Fruit fly (Drosophila melanogaster) whole organism, embryonic: ENCODE results near the gene inaE.

Experiments
- CG10267 ChIP-seq: fragments of 200-800 bp; sonication (Bioruptor generic); optimal IDR thresholded peaks from 2 replicates; lab custom pipeline; 2018; ENCODE audit warnings: missing biosample characterization, mild to moderate bottlenecking, missing genetic modification characterization, moderate library complexity
- CG10543 ChIP-seq: fragments of 200-800 bp; sonication (Bioruptor generic); optimal IDR thresholded peaks from 3 replicates; lab custom pipeline; 2017; ENCODE audit warnings: missing biosample characterization, mild to moderate bottlenecking, missing genetic modification characterization, moderate library complexity
- CG11247 ChIP-seq: fragments of 200-800 bp; sonication (Bioruptor generic); IDR thresholded peaks from 2 replicates; pipeline ENCODE4 v1.3.6; 2022; ENCODE audit warnings: missing biosample characterization, missing genetic modification characterization
- CG11504 ChIP-seq: fragments of 200-800 bp; sonication (Bioruptor generic); optimal IDR thresholded peaks from 3 replicates; lab custom pipeline; 2019; ENCODE audit warnings: missing biosample characterization, mild to moderate bottlenecking, missing genetic modification characterization, moderate library complexity
- CG12299 ChIP-seq: fragments of 200-800 bp; sonication (Bioruptor generic); optimal IDR thresholded peaks from 2 replicates; lab custom pipeline; 2018; ENCODE audit warnings: missing biosample characterization, mild to moderate bottlenecking, missing genetic modification characterization
- CG12744 ChIP-seq: fragments of 200-800 bp; sonication (Bioruptor generic); optimal IDR thresholded peaks from 2 replicates; lab custom pipeline; 2016; ENCODE audit warnings: missing biosample characterization, missing genetic modification characterization
- CG13624 ChIP-seq: fragments of 200-800 bp; sonication (Bioruptor generic); optimal IDR thresholded peaks from 2 replicates; lab custom pipeline; 2016; ENCODE audit warnings: missing biosample characterization, missing genetic modification characterization
- CG15514 ChIP-seq: fragments of 200-800 bp; sonication (Bioruptor generic); optimal IDR thresholded peaks from 3 replicates; lab custom pipeline; 2017; ENCODE audit warnings: missing biosample characterization, missing genetic modification characterization, mild to moderate bottlenecking, moderate library complexity, missing genetic modification reagents
- CG1603 ChIP-seq: fragments of 200-800 bp; sonication (Bioruptor generic); optimal IDR thresholded peaks from 2 replicates; lab custom pipeline; 2019; ENCODE audit warnings: missing biosample characterization, mild to moderate bottlenecking, missing genetic modification characterization, moderate library complexity
- CG1647 ChIP-seq: fragments of 200-800 bp; sonication (Bioruptor generic); optimal IDR thresholded peaks from 3 replicates; lab custom pipeline; 2016; ENCODE audit warnings: missing biosample characterization, missing genetic modification characterization
- CG16779 ChIP-seq: fragments of 200-800 bp; sonication (Bioruptor generic); IDR thresholded peaks from 2 replicates; pipeline ENCODE4 v1.3.6; 2022; ENCODE audit warnings: missing biosample characterization, missing genetic modification characterization
- CG17186 ChIP-seq: fragments of 200-800 bp; sonication (Bioruptor generic); optimal IDR thresholded peaks from 3 replicates; lab custom pipeline; 2017; ENCODE audit warnings: missing biosample characterization, missing genetic modification reagents, missing genetic modification characterization
- CG17385 ChIP-seq: fragments of 200-800 bp; sonication (Bioruptor generic); optimal IDR thresholded peaks from 3 replicates; lab custom pipeline; 2018; ENCODE audit warnings: missing biosample characterization, mild to moderate bottlenecking, missing genetic modification characterization
- CG18476 ChIP-seq: fragments of 200-800 bp; sonication (Bioruptor generic); optimal IDR thresholded peaks from 2 replicates; lab custom pipeline; 2016; ENCODE audit warnings: missing biosample characterization, mild to moderate bottlenecking, missing genetic modification characterization
- CG18599 ChIP-seq: fragments of 200-800 bp; sonication (Bioruptor generic); optimal IDR thresholded peaks from 3 replicates; lab custom pipeline; 2017; ENCODE audit warnings: missing biosample characterization, missing genetic modification characterization, mild to moderate bottlenecking, moderate library complexity, missing genetic modification reagents
- CG2120 ChIP-seq: fragments of 200-800 bp; sonication (Bioruptor generic); optimal IDR thresholded peaks from 3 replicates; lab custom pipeline; 2016; ENCODE audit warnings: missing biosample characterization, missing genetic modification characterization
- CG2678 ChIP-seq: fragments of 200-800 bp; sonication (Bioruptor generic); optimal IDR thresholded peaks from 3 replicates; lab custom pipeline; 2019; ENCODE audit warnings: missing biosample characterization, mild to moderate bottlenecking, missing genetic modification characterization, moderate library complexity
- CG30403 ChIP-seq: fragments of 200-800 bp; sonication (Bioruptor generic); optimal IDR thresholded peaks from 3 replicates; lab custom pipeline; 2016; ENCODE audit warnings: missing biosample characterization, missing genetic modification characterization
- CG3847 ChIP-seq: fragments of 200-800 bp; sonication (Bioruptor generic); IDR thresholded peaks from 2 replicates; pipeline ENCODE4 v1.3.6; 2022; ENCODE audit warnings: missing biosample characterization, missing genetic modification characterization
- CG4282 ChIP-seq: fragments of 200-800 bp; sonication (Bioruptor generic); optimal IDR thresholded peaks from 2 replicates; lab custom pipeline; 2016; ENCODE audit warnings: missing biosample characterization, missing genetic modification characterization
- CG4424 ChIP-seq: fragments of 200-800 bp; sonication (Bioruptor generic); optimal IDR thresholded peaks from 3 replicates; lab custom pipeline; 2016; ENCODE audit warnings: missing biosample characterization, missing genetic modification characterization
- CG6254 ChIP-seq: fragments of 200-800 bp; sonication (Bioruptor generic); optimal IDR thresholded peaks from 3 replicates; lab custom pipeline; 2017; ENCODE audit warnings: mild to moderate bottlenecking, missing biosample characterization, missing genetic modification reagents, missing genetic modification characterization
- CG8290 ChIP-seq, 3 experiments: fragments of 200-800 bp; sonication (Bioruptor generic); optimal IDR thresholded peaks; 2 replicates each; lab custom pipeline; 2016 to 2019; ENCODE audit warnings: missing biosample characterization in 3 of 3, missing genetic modification characterization in 3 of 3, mild to moderate bottlenecking in 2 of 3, moderate library complexity in 1 of 3
- CG9437 ChIP-seq: fragments of 200-800 bp; sonication (Bioruptor generic); optimal IDR thresholded peaks from 2 replicates; lab custom pipeline; 2018; ENCODE audit warnings: missing biosample characterization, mild to moderate bottlenecking, missing genetic modification characterization
- CG9797 ChIP-seq: fragments of 200-800 bp; sonication (Bioruptor generic); optimal IDR thresholded peaks from 3 replicates; lab custom pipeline; 2018; ENCODE audit warnings: missing biosample characterization, mild to moderate bottlenecking, missing genetic modification characterization
- CG9932 ChIP-seq: fragments of 200-800 bp; sonication (Bioruptor generic); IDR thresholded peaks from 2 replicates; pipeline ENCODE4 v1.3.6; 2022; ENCODE audit warnings: missing biosample characterization, missing genetic modification characterization
- Dp ChIP-seq: fragments of 200-800 bp; sonication (Bioruptor generic); optimal IDR thresholded peaks from 2 replicates; lab custom pipeline; 2018; ENCODE audit warnings: missing biosample characterization, mild to moderate bottlenecking, missing genetic modification characterization, moderate library complexity
- Ets97D ChIP-seq: fragments of 200-800 bp; sonication (Bioruptor generic); optimal IDR thresholded peaks from 3 replicates; lab custom pipeline; 2016; ENCODE audit warnings: missing biosample characterization, missing genetic modification characterization
- HmgZ ChIP-seq: fragments of 200-800 bp; sonication (Bioruptor generic); optimal IDR thresholded peaks from 2 replicates; lab custom pipeline; 2018; ENCODE audit warnings: missing biosample characterization, mild to moderate bottlenecking, missing genetic modification characterization
- Jarid2 ChIP-seq: fragments of 200-800 bp; sonication (Bioruptor generic); optimal IDR thresholded peaks from 3 replicates; lab custom pipeline; 2017; ENCODE audit warnings: mild to moderate bottlenecking, missing biosample characterization, missing genetic modification reagents, missing genetic modification characterization
- Myb ChIP-seq: fragments of 200-800 bp; sonication (Bioruptor generic); optimal IDR thresholded peaks from 2 replicates; lab custom pipeline; 2016; ENCODE audit warnings: missing biosample characterization, missing genetic modification characterization
- Rx ChIP-seq: fragments of 200-800 bp; sonication (Bioruptor generic); IDR thresholded peaks from 2 replicates; pipeline ENCODE4 v1.3.6; 2022; ENCODE audit warnings: missing biosample characterization, missing genetic modification characterization
- Sry-δ ChIP-seq: fragments of 200-800 bp; sonication (Bioruptor generic); optimal IDR thresholded peaks from 2 replicates; lab custom pipeline; 2016; ENCODE audit warnings: missing biosample characterization, missing genetic modification characterization
- dpn ChIP-seq, 2 experiments: fragments of 200-800 bp; sonication (Bioruptor generic); optimal IDR thresholded peaks; 3 replicates each; lab custom pipeline; 2016; ENCODE audit warnings: missing biosample characterization in 2 of 2, missing genetic modification characterization in 2 of 2
- ewg ChIP-seq: fragments of 200-800 bp; sonication (Bioruptor generic); optimal IDR thresholded peaks from 3 replicates; lab custom pipeline; 2017; ENCODE audit warnings: mild to moderate bottlenecking, missing biosample characterization, missing genetic modification reagents, missing genetic modification characterization
- hbn ChIP-seq: fragments of 200-800 bp; sonication (Bioruptor generic); IDR thresholded peaks from 2 replicates; pipeline ENCODE4 v1.3.6; 2022; ENCODE audit warnings: missing biosample characterization, missing genetic modification characterization; ENCODE audit not compliant: partially characterized antibody
- hkb ChIP-seq, 2 experiments: fragments of 200-800 bp in 1 of 2; fragments of >200 bp in 1 of 2; sonication (Bioruptor generic) in 1 of 2; IDR thresholded peaks in 1 of 2; optimal IDR thresholded peaks in 1 of 2; 2 replicates each; pipeline versions ENCODE4 v1.3.6 to Lab custom; 2017 to 2022; ENCODE audit warnings: missing biosample characterization in 1 of 2, missing genetic modification characterization in 1 of 2
- lbe ChIP-seq: fragments of 200-800 bp; sonication (Bioruptor generic); optimal IDR thresholded peaks from 2 replicates; lab custom pipeline; 2016; ENCODE audit warnings: missing biosample characterization, mild to moderate bottlenecking, missing genetic modification characterization
- nom ChIP-seq: fragments of 200-800 bp; sonication (Bioruptor generic); optimal IDR thresholded peaks from 2 replicates; lab custom pipeline; 2017; ENCODE audit warnings: missing biosample characterization, missing genetic modification characterization, mild to moderate bottlenecking, moderate library complexity, missing genetic modification reagents
- onecut ChIP-seq: fragments of 200-800 bp; sonication (Bioruptor generic); IDR thresholded peaks from 2 replicates; pipeline ENCODE4 v1.3.6; 2022; ENCODE audit warnings: missing biosample characterization, missing genetic modification characterization
- pita ChIP-seq: fragments of 200-800 bp; sonication (Bioruptor generic); optimal IDR thresholded peaks from 2 replicates; lab custom pipeline; 2017; ENCODE audit warnings: missing biosample characterization, mild to moderate bottlenecking, missing genetic modification characterization
- ranshi ChIP-seq: fragments of 200-800 bp; sonication (Bioruptor generic); IDR thresholded peaks from 2 replicates; pipeline ENCODE4 v1.3.6; 2022; ENCODE audit warnings: missing biosample characterization, missing genetic modification characterization
- sens ChIP-seq: fragments of 200-800 bp; sonication (Bioruptor generic); peaks from one replicate; lab custom pipeline; 2016; ENCODE audit warnings: missing biosample characterization, missing genetic modification characterization
- stwl ChIP-seq: fragments of 200-800 bp; sonication (Bioruptor generic); optimal IDR thresholded peaks from 3 replicates; lab custom pipeline; 2018; ENCODE audit warnings: missing biosample characterization, mild to moderate bottlenecking, missing genetic modification characterization, moderate library complexity
- tll ChIP-seq, 2 experiments: fragments of 200-800 bp in 1 of 2; fragments of >200 bp in 1 of 2; sonication (Bioruptor generic) in 1 of 2; optimal IDR thresholded peaks; 2 replicates each; lab custom pipeline; 2017 to 2019; ENCODE audit warnings: missing biosample characterization in 2 of 2, missing genetic modification characterization in 2 of 2, mild to moderate bottlenecking in 1 of 2, moderate library complexity in 1 of 2
- trem ChIP-seq: fragments of 200-800 bp; optimal IDR thresholded peaks from 3 replicates; lab custom pipeline; 2019; ENCODE audit warnings: missing biosample characterization, mild to moderate bottlenecking, missing genetic modification characterization, moderate library complexity
- vfl ChIP-seq: fragments of 200-800 bp; sonication (Bioruptor generic); optimal IDR thresholded peaks from 2 replicates; lab custom pipeline; 2016; ENCODE audit warnings: missing biosample characterization, missing genetic modification characterization
- zen2 ChIP-seq: fragments of 200-800 bp; sonication (Bioruptor generic); IDR thresholded peaks from 3 replicates; pipeline ENCODE4 v1.3.6; 2022; ENCODE audit warnings: missing biosample characterization, missing genetic modification characterization; ENCODE audit not compliant: partially characterized antibody

Gene inaE

DNA sequence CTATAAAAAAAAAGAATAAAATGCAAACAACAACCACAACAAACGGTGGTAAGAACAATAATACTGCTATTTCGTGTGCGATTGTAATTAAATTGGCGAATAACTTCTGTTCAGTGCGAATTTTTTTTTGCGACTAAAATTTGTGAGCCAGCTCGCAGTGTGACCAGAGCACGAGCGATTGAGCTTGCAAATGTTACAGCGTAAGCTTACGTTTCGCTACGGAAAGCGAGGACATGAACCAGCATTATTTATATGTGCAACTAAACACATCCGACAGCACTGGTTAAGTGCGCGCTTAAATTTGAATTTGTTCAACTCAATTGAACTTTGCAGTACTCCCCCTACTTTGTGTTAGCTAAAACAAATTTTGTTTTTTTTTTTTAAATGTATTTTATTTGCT, 62.2 kb downstream of the inaE start, which contains the start of gene AMPdeam (continued):
- TF ChIP-seq CG4282: no peak
- TF ChIP-seq CG12299 (tag; lab: Kevin White, UChicago): peak; percentile 13
- 0 out of 2 replicates have a peak, but pooled peaks have one; percentile 17 for TF ChIP-seq ranshi (GFP tag; lab: Robert Waterston, UW)
- peak; percentile 61 for TF ChIP-seq CG2120 (GFP tag; lab: Kevin White, UChicago)
- TF ChIP-seq CG17186 (GFP tag; lab: Kevin White, UChicago): no peak
- peak; percentile 75 for TF ChIP-seq CG1603 (tag; lab: Kevin White, UChicago)
- TF ChIP-seq Myb: peak; percentile 39
- TF ChIP-seq CG11247 (GFP tag; lab: Robert Waterston, UW): no peak
- TF ChIP-seq CG8290 (GFP tag; optimal IDR thresholded peaks at IDR 0.05; lab: Kevin White, UChicago): peak; percentile 60
- peak in 1 of 2 experiments; percentile 78 for TF ChIP-seq CG8290 (tag; optimal IDR thresholded peaks at IDR 0.05; lab: Kevin White, UChicago)
- TF ChIP-seq onecut (GFP tag; lab: Robert Waterston, UW): no peak
- no peak for TF ChIP-seq nom (GFP tag; lab: Kevin White, UChicago)
- peak; percentile 3 for TF ChIP-seq CG4424 (GFP tag; lab: Kevin White, UChicago)
- TF ChIP-seq CG15514 (GFP tag; lab: Kevin White, UChicago): peak; percentile 92
- TF ChIP-seq CG10543 (GFP tag; lab: Kevin White, UChicago): no peak
- TF ChIP-seq CG9437 (GFP tag; lab: Kevin White, UChicago): peak; percentile 99
- no peak for TF ChIP-seq zen2 (GFP tag; lab: Robert Waterston, UW)
- TF ChIP-seq Jarid2: peak; percentile 44
- TF ChIP-seq Dp (GFP tag; lab: Kevin White, UChicago): peak; percentile 91
- no peak for TF ChIP-seq CG18476 (GFP tag; lab: Kevin White, UChicago)
- peak; percentile 9 for TF ChIP-seq CG1647 (GFP tag; lab: Kevin White, UChicago)
- peak; percentile 5 for TF ChIP-seq ewg
- TF ChIP-seq CG30403 (GFP tag; lab: Kevin White, UChicago): peak; percentile 0
- peak; percentile 61 for TF ChIP-seq CG3847 (GFP tag; lab: Robert Waterston, UW)
- TF ChIP-seq stwl (tag; lab: Kevin White, UChicago): peak; percentile 96
- TF ChIP-seq sens (GFP tag; lab: Kevin White, UChicago): peak; percentile 69
- no peak for TF ChIP-seq Rx (GFP tag; lab: Robert Waterston, UW)
- TF ChIP-seq hkb (optimal IDR thresholded peaks at IDR 0.05; lab: Kevin White, UChicago): no peak
- no peak for TF ChIP-seq hkb (GFP tag; IDR thresholded peaks at IDR 0.05; lab: Robert Waterston, UW)
- no peak for TF ChIP-seq tll (GFP tag; optimal IDR thresholded peaks at IDR 0.05; lab: Kevin White, UChicago)
- TF ChIP-seq trem (tag; lab: Kevin White, UChicago): peak; percentile 2
- TF ChIP-seq CG12744: peak; percentile 8
- TF ChIP-seq CG16779 (GFP tag; lab: Robert Waterston, UW): no peak
- peak; percentile 65 for TF ChIP-seq lbe
- no peak for TF ChIP-seq CG6254 (GFP tag; lab: Kevin White, UChicago)
- no peak for TF ChIP-seq CG2678
- TF ChIP-seq CG11504: peak; percentile 49
- TF ChIP-seq CG17385 (GFP tag; lab: Kevin White, UChicago): no peak
- no peak; the same call in 1 of the 2 replicates for TF ChIP-seq CG9932 (GFP tag; lab: Robert Waterston, UW)
- TF ChIP-seq vfl (GFP tag; lab: Kevin White, UChicago): no peak
- TF ChIP-seq CG13624 (GFP tag; lab: Kevin White, UChicago): peak; percentile 57
- TF ChIP-seq dpn (GFP tag; optimal IDR thresholded peaks at IDR 0.05; lab: Kevin White, UChicago): peak; percentile 31 to 42
- peak; percentile 74 for TF ChIP-seq Ets97D (GFP tag; lab: Kevin White, UChicago)
- no peak for TF ChIP-seq hbn
- peak; percentile 54 for TF ChIP-seq CG9797 (GFP tag; lab: Kevin White, UChicago)
- peak; percentile 40 for TF ChIP-seq Sry-δ (GFP tag; lab: Kevin White, UChicago)
- peak; percentile 40 for TF ChIP-seq pita (GFP tag; lab: Kevin White, UChicago)
- TF ChIP-seq CG18599 (GFP tag; lab: Kevin White, UChicago): no peak
- TF ChIP-seq CG10267: peak; percentile 85
- TF ChIP-seq HmgZ: peak; percentile 63
